Worm (Caenorhabditis elegans) whole organism, L4 larva: ENCODE measurements around the gene mrpl-11.

ENCODE experiments used
- D1046.2 ChIP-seq: fragments of 200-800 bp; sonication (Bioruptor generic); IDR thresholded peaks from 2 replicates; pipeline ENCODE4 v1.3.6; 2022; ENCODE audit warnings: missing genetic modification characterization, missing compliant biosample characterization
- F37D6.2 ChIP-seq: sonication (generic microtip); optimal IDR thresholded peaks from 2 replicates; lab custom pipeline; 2016; ENCODE audit warnings: mild to moderate bottlenecking, missing genetic modification characterization, missing compliant biosample characterization
- F49E8.2 ChIP-seq: sonication (generic microtip); optimal IDR thresholded peaks from 2 replicates; lab custom pipeline; 2016; ENCODE audit warnings: missing compliant biosample characterization, mild to moderate bottlenecking, missing genetic modification characterization, borderline replicate concordance
- R02D3.7 ChIP-seq: fragments of 150-350 bp; sonication (generic microtip); optimal IDR thresholded peaks from 3 replicates; lab custom pipeline; 2014; ENCODE audit warnings: missing biosample characterization, missing genetic modification characterization
- T20F7.1 ChIP-seq: fragments of 200-800 bp; sonication (Bioruptor generic); optimal IDR thresholded peaks from 2 replicates; lab custom pipeline; 2018; ENCODE audit warnings: mild to moderate bottlenecking, missing genetic modification characterization, missing compliant biosample characterization
- Y48G9A.11 ChIP-seq: fragments of 200-800 bp; sonication (Bioruptor generic); IDR thresholded peaks from 2 replicates; pipeline ENCODE4 v1.3.6; 2022; ENCODE audit warnings: missing genetic modification reagents, missing genetic modification characterization, missing compliant biosample characterization
- aha-1 ChIP-seq: fragments of 150-350 bp; peaks from one replicate; lab custom pipeline; 2014; ENCODE audit warnings: missing biosample characterization, missing genetic modification characterization
- ama-1 ChIP-seq: fragments of 150-350 bp; optimal IDR thresholded peaks from 2 replicates; lab custom pipeline; 2014; ENCODE audit warnings: inconsistent platforms, mixed read lengths
- arid-1 ChIP-seq: fragments of 200-800 bp; sonication (Bioruptor generic); conservative IDR thresholded peaks from 2 replicates; pipeline ENCODE4 v1.3.6; 2022; ENCODE audit warnings: missing genetic modification reagents, missing genetic modification characterization, missing compliant biosample characterization
- ceh-20 ChIP-seq: fragments of 200-800 bp; sonication (Bioruptor generic); IDR thresholded peaks from 2 replicates; pipeline ENCODE4 v1.3.6; 2022; ENCODE audit warnings: missing genetic modification reagents, missing genetic modification characterization, missing compliant biosample characterization
- ceh-44 ChIP-seq: fragments of 200-800 bp; sonication (Bioruptor generic); IDR thresholded peaks from 2 replicates; pipeline ENCODE4 v1.3.6; 2022; ENCODE audit warnings: missing genetic modification reagents, missing genetic modification characterization, missing compliant biosample characterization
- ceh-62 ChIP-seq: sonication (generic microtip); optimal IDR thresholded peaks from 2 replicates; lab custom pipeline; 2017; ENCODE audit warnings: missing biosample characterization, missing genetic modification characterization
- dmd-6 ChIP-seq: fragments of 200-800 bp; sonication (Bioruptor generic); IDR thresholded peaks from 2 replicates; pipeline ENCODE4 v1.3.6; 2022; ENCODE audit warnings: missing genetic modification reagents, missing genetic modification characterization, missing compliant biosample characterization
- dmd-9 ChIP-seq: fragments of 200-800 bp; sonication (Bioruptor generic); IDR thresholded peaks from 2 replicates; pipeline ENCODE4 v1.3.6; 2022; ENCODE audit warnings: missing genetic modification reagents, missing genetic modification characterization, missing compliant biosample characterization
- dve-1 ChIP-seq: sonication (generic microtip); optimal IDR thresholded peaks from 2 replicates; lab custom pipeline; 2017; ENCODE audit warnings: antibody characterized with exemption, mild to moderate bottlenecking, missing genetic modification characterization, missing compliant biosample characterization; ENCODE audit not compliant: insufficient read depth
- egl-27 ChIP-seq: sonication (generic microtip); optimal IDR thresholded peaks from 3 replicates; lab custom pipeline; 2017; ENCODE audit warnings: missing biosample characterization, missing genetic modification reagents, missing genetic modification characterization
- hlh-11 ChIP-seq: fragments of 200-800 bp; sonication (Bioruptor generic); optimal IDR thresholded peaks from 2 replicates; lab custom pipeline; 2018; ENCODE audit warnings: mild to moderate bottlenecking, missing genetic modification characterization, missing compliant biosample characterization
- hlh-30 ChIP-seq: sonication (generic microtip); optimal IDR thresholded peaks from 2 replicates; lab custom pipeline; 2017; ENCODE audit warnings: antibody characterized with exemption, mild to moderate bottlenecking, missing genetic modification characterization, missing compliant biosample characterization; ENCODE audit not compliant: insufficient read depth
- hmg-1.1 ChIP-seq: fragments of 200-800 bp; sonication (Bioruptor generic); IDR thresholded peaks from 2 replicates; pipeline ENCODE4 v1.3.6; 2022; ENCODE audit warnings: missing genetic modification reagents, missing genetic modification characterization, missing compliant biosample characterization
- jun-1 ChIP-seq: fragments of 150-350 bp; optimal IDR thresholded peaks from 2 replicates; lab custom pipeline; 2014; ENCODE audit warnings: missing biosample characterization, missing genetic modification reagents, missing genetic modification characterization
- lim-7 ChIP-seq: fragments of 200-800 bp; sonication (Bioruptor generic); IDR thresholded peaks from 2 replicates; pipeline ENCODE4 v1.3.6; 2022; ENCODE audit warnings: missing genetic modification characterization, missing compliant biosample characterization
- lin-1 ChIP-seq: fragments of 200-800 bp; sonication (Bioruptor generic); IDR thresholded peaks from 2 replicates; pipeline ENCODE4 v1.3.6; 2022; ENCODE audit warnings: missing genetic modification reagents, missing genetic modification characterization, missing compliant biosample characterization
- lin-15B ChIP-seq: fragments of 150-350 bp; sonication (generic microtip); optimal IDR thresholded peaks from 3 replicates; lab custom pipeline; 2014; ENCODE audit warnings: missing biosample characterization, missing genetic modification characterization
- lin-29 ChIP-seq: fragments of 200-800 bp; sonication (Bioruptor generic); IDR thresholded peaks from 2 replicates; pipeline ENCODE4 v1.3.6; 2022; ENCODE audit warnings: missing genetic modification reagents, missing genetic modification characterization, missing compliant biosample characterization
- lsy-2 ChIP-seq, 2 experiments: fragments of 150-350 bp in 1 of 2; sonication (generic microtip) in 1 of 2; optimal IDR thresholded peaks; 2 replicates each; lab custom pipeline; 2014 to 2017; ENCODE audit warnings: missing biosample characterization in 2 of 2, missing genetic modification characterization in 2 of 2
- madf-5 ChIP-seq, 2 experiments: fragments of 200-800 bp; sonication (Bioruptor generic); IDR thresholded peaks; 2 replicates each; pipeline ENCODE4 v1.3.6; 2022; ENCODE audit warnings: missing compliant biosample characterization in 2 of 2, missing genetic modification characterization in 2 of 2
- mxl-3 ChIP-seq: fragments of 200-800 bp; sonication (Bioruptor generic); optimal IDR thresholded peaks from 2 replicates; lab custom pipeline; 2018; ENCODE audit warnings: mild to moderate bottlenecking, missing genetic modification characterization, missing compliant biosample characterization
- nhr-10 ChIP-seq: fragments of 150-350 bp; optimal IDR thresholded peaks from 2 replicates; lab custom pipeline; 2014; ENCODE audit warnings: missing biosample characterization, missing genetic modification characterization
- nhr-11 ChIP-seq: fragments of 150-350 bp; optimal IDR thresholded peaks from 2 replicates; lab custom pipeline; 2014; ENCODE audit warnings: missing biosample characterization, missing genetic modification characterization
- nhr-111 ChIP-seq: fragments of 200-800 bp; sonication (Bioruptor generic); optimal IDR thresholded peaks from 2 replicates; lab custom pipeline; 2018; ENCODE audit warnings: mild to moderate bottlenecking, missing genetic modification characterization, missing compliant biosample characterization
- nhr-28 ChIP-seq: fragments of 150-350 bp; optimal IDR thresholded peaks from 2 replicates; lab custom pipeline; 2014; ENCODE audit warnings: missing biosample characterization, missing genetic modification characterization
- nhr-76 ChIP-seq: fragments of 150-350 bp; optimal IDR thresholded peaks from 2 replicates; lab custom pipeline; 2014; ENCODE audit warnings: missing biosample characterization, missing genetic modification characterization
- pha-4 ChIP-seq, 2 experiments: fragments of 150-350 bp in 1 of 2; fragments of 200-800 bp in 1 of 2; sonication (Bioruptor generic) in 1 of 2; IDR thresholded peaks in 1 of 2; optimal IDR thresholded peaks in 1 of 2; 2 replicates each; pipeline versions ENCODE4 v1.3.6 to Lab custom; 2014 to 2022; ENCODE audit warnings: missing genetic modification characterization in 2 of 2, missing genetic modification reagents in 2 of 2, missing biosample characterization in 1 of 2, missing compliant biosample characterization in 1 of 2
- unc-62 ChIP-seq, 3 experiments: fragments of 150-350 bp in 1 of 3; sonication (generic microtip); optimal IDR thresholded peaks in 2 of 3; peaks in 1 of 3; 1 replicate in 1 of 3; 2 replicates in 2 of 3; lab custom pipeline; 2014 to 2017; ENCODE audit warnings: missing biosample characterization in 3 of 3, missing genetic modification characterization in 3 of 3, missing genetic modification reagents in 3 of 3, missing genotype in 1 of 3
- vab-7 ChIP-seq: fragments of 200-800 bp; sonication (Bioruptor generic); IDR thresholded peaks from 2 replicates; pipeline ENCODE4 v1.3.6; 2022; ENCODE audit warnings: missing genetic modification reagents, missing genetic modification characterization, missing compliant biosample characterization
- zip-11 ChIP-seq: fragments of 200-800 bp; sonication (Bioruptor generic); IDR thresholded peaks from 2 replicates; pipeline ENCODE4 v1.3.6; 2022; ENCODE audit warnings: missing genetic modification characterization, missing compliant biosample characterization
- zip-2 ChIP-seq: fragments of 150-350 bp; optimal IDR thresholded peaks from 2 replicates; lab custom pipeline; 2014; ENCODE audit warnings: missing biosample characterization, missing genetic modification characterization
- ztf-11 ChIP-seq: fragments of 150-350 bp; optimal IDR thresholded peaks from 2 replicates; lab custom pipeline; 2014; ENCODE audit warnings: missing biosample characterization, missing genetic modification characterization

The mrpl-11 gene

DNA sequence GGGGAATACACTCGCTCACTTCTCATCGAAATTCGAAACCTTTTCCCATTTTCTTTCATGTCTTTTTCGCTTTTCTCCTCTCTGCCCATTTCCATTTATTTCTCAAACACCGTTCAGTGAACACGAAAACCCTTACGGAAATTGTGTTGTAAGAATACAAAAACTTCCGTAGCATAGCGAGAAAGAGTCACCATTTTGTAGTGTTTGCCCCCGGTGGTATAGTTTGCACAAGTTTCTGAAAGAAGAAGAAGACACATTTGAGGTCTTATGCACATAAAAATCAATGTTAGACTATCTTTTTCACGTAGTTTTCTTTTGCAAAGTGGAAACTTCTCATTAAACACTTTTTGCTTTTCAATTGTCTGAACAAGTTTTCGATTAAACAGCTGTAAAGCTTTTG lies 1.7 kb downstream of the mrpl-11 start:
- TF ChIP-seq arid-1 (GFP tag; lab: Robert Waterston, UW) (no peak), nhr-28 (tag; lab: Kevin White, UChicago) (peak; percentile 93), jun-1 (tag; lab: Kevin White, UChicago) (no peak)

DNA sequence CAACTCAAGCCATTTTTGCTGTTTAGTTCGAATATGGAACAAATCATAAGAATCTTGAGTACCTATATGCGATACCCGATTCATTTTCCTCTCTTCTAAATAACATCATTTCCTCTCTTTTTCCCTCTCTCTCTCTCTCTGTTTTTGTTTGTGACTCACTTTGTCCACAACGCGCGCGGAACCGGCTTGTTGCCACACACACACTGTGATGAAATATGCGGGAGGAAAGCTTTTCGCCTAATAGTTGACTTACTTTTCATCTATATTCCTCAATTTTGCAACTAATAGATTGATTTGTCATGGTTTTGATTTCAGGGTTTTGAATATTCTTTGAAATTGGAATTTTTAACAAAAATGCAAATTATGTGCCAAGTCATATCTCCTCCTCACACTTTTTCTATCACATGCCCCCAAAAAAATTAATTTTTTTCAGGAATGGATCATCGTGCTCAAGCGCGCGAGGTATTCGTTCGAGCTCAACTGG lies 2.4 kb downstream of the mrpl-11 start, which contains the start of gene hipr-1:
TSS of gene hipr-1 (plus strand) at position 434 of the 484 bp plus-strand sequence.
- TF ChIP-seq Y48G9A.11 (GFP tag; lab: Robert Waterston, UW) = no peak
- no peak for TF ChIP-seq pha-4 (GFP tag; IDR thresholded peaks at IDR 0.05; lab: Robert Waterston, UW)
- peak; percentile 83 for TF ChIP-seq pha-4 (tag; optimal IDR thresholded peaks at IDR 0.05; lab: Kevin White, UChicago)
- no peak for TF ChIP-seq F49E8.2 (tag; lab: Kevin White, UChicago)
- TF ChIP-seq ceh-62 (tag; lab: Kevin White, UChicago) = no peak
- TF ChIP-seq unc-62 (GFP tag; optimal IDR thresholded peaks at IDR 0.05 in 1 of 2; lab: Kevin White, UChicago) = no peak
- no peak for TF ChIP-seq unc-62 (tag; optimal IDR thresholded peaks at IDR 0.05; lab: Kevin White, UChicago)
- no peak for TF ChIP-seq lin-1 (GFP tag; lab: Robert Waterston, UW)

DNA sequence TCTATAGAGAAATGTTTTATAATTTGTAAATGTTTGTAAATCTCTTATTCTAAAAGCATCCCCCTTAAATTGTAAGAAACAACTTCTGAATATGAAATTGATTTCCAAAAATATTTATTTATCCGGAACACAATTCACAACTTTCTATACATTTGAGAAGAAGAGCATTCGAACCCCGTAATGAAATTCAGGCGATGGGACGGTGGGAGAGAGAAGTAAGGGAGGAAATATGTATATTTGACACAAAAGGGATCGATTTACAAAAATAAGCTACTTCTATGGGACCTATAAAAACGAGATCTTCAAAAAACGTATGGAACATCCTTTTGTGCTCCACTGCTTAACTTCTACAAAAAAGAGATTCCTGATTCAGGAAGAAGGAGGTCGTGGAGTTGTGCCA lies 7.8 kb downstream of the mrpl-11 start:
- TF ChIP-seq lsy-2 (tag; optimal IDR thresholded peaks at IDR 0.05; lab: Kevin White, UChicago) (no peak), ztf-11 (tag; lab: Kevin White, UChicago) (no peak), ama-1 (no peak), egl-27 (tag; lab: Kevin White, UChicago) (no peak), mxl-3 (GFP tag; lab: Kevin White, UChicago) (no peak), arid-1 (GFP tag; lab: Robert Waterston, UW) (no peak), lim-7 (no peak), hmg-1.1 (GFP tag; lab: Robert Waterston, UW) (no peak), T20F7.1 (no peak), madf-5 (GFP tag; IDR thresholded peaks at IDR 0.05; lab: Robert Waterston, UW) (no peak)

DNA sequence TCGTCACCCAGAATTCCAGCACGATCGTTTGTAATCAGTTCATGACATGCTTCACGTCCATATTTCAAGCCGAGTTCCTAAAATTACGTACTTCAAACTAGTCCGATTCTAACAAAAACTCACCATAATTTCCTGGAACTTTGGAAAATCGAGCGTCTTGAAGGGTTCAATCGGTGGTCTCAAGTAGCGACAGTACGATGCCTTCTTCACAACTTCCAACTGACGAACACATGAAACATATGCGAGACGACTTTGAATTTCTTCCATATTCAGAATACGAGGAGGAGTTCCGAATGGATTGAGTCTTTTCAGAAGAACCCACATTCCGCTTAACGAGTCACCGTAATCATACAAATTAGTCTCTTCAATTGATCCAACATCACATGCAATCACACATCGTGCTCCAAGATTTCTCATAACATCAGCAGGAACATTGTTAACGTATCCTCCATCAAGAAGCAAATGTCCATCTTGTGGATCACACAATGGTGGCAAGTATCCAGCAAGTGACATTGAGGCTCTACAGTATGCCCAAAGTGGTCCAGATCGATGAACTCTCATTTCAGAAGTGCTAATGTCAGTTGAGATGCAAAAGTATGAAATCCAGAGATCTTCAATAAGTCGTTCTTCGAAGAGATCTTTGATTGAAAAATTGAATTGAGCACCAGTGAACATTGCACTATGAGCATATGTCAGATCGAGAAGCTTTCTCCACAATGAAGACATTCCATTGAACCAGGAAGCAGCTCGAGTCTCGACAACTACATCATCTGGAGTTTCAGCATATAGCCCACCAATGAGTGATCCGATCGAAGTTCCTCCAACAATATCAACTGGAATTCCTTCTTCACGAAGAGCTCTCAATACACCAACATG lies 8.8 kb downstream of the mrpl-11 start:
- peak; percentile 60 for TF ChIP-seq aha-1 (tag; lab: Kevin White, UChicago)
- TF ChIP-seq R02D3.7 (tag; lab: Kevin White, UChicago) = no peak
- peak in 1 of 2 experiments; percentile 98 for TF ChIP-seq unc-62 (GFP tag; optimal IDR thresholded peaks at IDR 0.05 in 1 of 2; lab: Kevin White, UChicago)
- TF ChIP-seq unc-62 (tag; optimal IDR thresholded peaks at IDR 0.05; lab: Kevin White, UChicago) = no peak
- no peak for TF ChIP-seq dmd-6 (GFP tag; lab: Robert Waterston, UW)

DNA sequence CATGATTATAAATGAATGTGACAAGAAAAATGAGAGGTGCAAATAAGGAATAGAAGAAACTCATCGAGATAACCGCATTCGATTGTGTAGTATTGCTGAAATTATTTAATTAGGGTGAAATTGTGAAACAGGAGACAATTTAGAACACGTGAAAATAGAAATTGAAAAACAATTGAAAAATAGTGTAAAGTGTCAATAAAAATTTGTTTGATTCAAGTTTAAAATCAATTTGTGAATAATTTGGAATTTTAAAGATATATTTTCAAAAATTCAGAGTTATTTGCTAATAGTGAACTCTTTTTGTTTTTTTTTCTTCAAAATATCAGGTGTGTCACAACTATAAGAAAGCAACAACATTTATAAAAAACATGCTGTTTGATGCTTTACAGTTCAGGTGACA lies 13.9 kb downstream of the mrpl-11 start, which contains the start of gene ZK370.4:
TSS of gene ZK370.4 (minus strand) at position 101 of the 400 bp plus-strand sequence.
- TF ChIP-seq aha-1 (tag; lab: Kevin White, UChicago) (peak; percentile 89), dve-1 (tag; lab: Kevin White, UChicago) (no peak)

DNA sequence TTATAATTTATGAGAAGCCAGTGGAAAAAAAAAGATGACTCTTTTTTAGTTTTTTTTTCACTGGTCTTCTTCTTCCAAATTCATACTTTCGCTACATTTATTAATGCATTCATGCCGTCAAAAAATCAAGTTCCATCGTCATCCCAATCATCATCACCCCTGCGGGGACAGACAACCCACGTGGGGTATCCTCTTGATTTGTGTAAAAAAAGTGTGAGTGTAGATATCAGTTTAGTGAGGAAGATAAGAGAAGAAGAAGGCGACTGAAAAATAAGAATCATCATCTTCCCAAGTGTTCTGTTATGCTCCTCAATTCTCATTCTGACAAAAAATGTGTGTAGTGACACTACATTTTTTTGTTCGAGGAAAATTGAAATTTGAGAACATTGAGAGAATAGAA lies 14.5 kb downstream of the mrpl-11 start:
- TF ChIP-seq dmd-9 = no peak
- TF ChIP-seq ztf-11 (tag; lab: Kevin White, UChicago) = no peak
- no peak for TF ChIP-seq nhr-111 (GFP tag; lab: Kevin White, UChicago)
- no peak for TF ChIP-seq nhr-76
- peak; percentile 82 for TF ChIP-seq hlh-30
- peak; percentile 6 for TF ChIP-seq nhr-11 (tag; lab: Kevin White, UChicago)
- no peak for TF ChIP-seq lin-29 (GFP tag; lab: Robert Waterston, UW)
- TF ChIP-seq nhr-10 (tag; lab: Kevin White, UChicago) = no peak
- TF ChIP-seq zip-11 (GFP tag; lab: Robert Waterston, UW) = no peak
- TF ChIP-seq hlh-11 (tag; lab: Kevin White, UChicago) = peak; percentile 62
- TF ChIP-seq ceh-44 (GFP tag; lab: Robert Waterston, UW) = no peak
- TF ChIP-seq dve-1 (tag; lab: Kevin White, UChicago) = no peak
- no peak for TF ChIP-seq ceh-20 (GFP tag; lab: Robert Waterston, UW)
- TF ChIP-seq vab-7 = no peak
- TF ChIP-seq F37D6.2 (tag; lab: Kevin White, UChicago) = no peak
- no peak for TF ChIP-seq zip-2 (tag; lab: Kevin White, UChicago)
- TF ChIP-seq lin-15B = no peak
- no peak for TF ChIP-seq pha-4 (GFP tag; IDR thresholded peaks at IDR 0.05; lab: Robert Waterston, UW)
- TF ChIP-seq pha-4 (tag; optimal IDR thresholded peaks at IDR 0.05; lab: Kevin White, UChicago) = no peak
- no peak for TF ChIP-seq D1046.2
